Worm (Caenorhabditis elegans): ENCODE data around the gene C44F1.1.

ce11 chrIII:3738331-3738730 is 27.0 kb downstream of the C44F1.1 start:
- TF ChIP-seq blmp-1 (tag; optimal IDR thresholded peaks at IDR 0.05) (no peak), pha-4 (tag; optimal IDR thresholded peaks at IDR 0.05) (no peak), unc-62 (GFP tag; optimal IDR thresholded peaks at IDR 0.05) (no peak), nhr-237 (tag; optimal IDR thresholded peaks at IDR 0.05) (no peak), elt-1 (tag; optimal IDR thresholded peaks at IDR 0.05; ENCODE audit: borderline replicate concordance, insufficient read depth) (no peak), elt-3 (tag; optimal IDR thresholded peaks at IDR 0.05) (no peak), snpc-4 (tag; optimal IDR thresholded peaks at IDR 0.05) (no peak)

Measured in whole organism, mixed stage, embryonic.